Fruit fly (Drosophila melanogaster) whole organism, adult: Measurements from ENCODE around the gene Apt1.

Experiments
- CG5204 ChIP-seq: fragments of 200-800 bp; sonication (Bioruptor generic); optimal IDR thresholded peaks from 2 replicates; lab custom pipeline; 2016; ENCODE audit warnings: missing biosample characterization, missing genetic modification characterization
- Hr96 ChIP-seq: fragments of 200-800 bp; sonication (Bioruptor generic); optimal IDR thresholded peaks from 2 replicates; lab custom pipeline; 2016; ENCODE audit warnings: missing biosample characterization, missing genetic modification characterization
- cic ChIP-seq: fragments of 200-800 bp; sonication (Bioruptor generic); optimal IDR thresholded peaks from 2 replicates; lab custom pipeline; 2017; ENCODE audit warnings: missing biosample characterization, mild to moderate bottlenecking, missing genetic modification characterization, moderate library complexity

DNA sequence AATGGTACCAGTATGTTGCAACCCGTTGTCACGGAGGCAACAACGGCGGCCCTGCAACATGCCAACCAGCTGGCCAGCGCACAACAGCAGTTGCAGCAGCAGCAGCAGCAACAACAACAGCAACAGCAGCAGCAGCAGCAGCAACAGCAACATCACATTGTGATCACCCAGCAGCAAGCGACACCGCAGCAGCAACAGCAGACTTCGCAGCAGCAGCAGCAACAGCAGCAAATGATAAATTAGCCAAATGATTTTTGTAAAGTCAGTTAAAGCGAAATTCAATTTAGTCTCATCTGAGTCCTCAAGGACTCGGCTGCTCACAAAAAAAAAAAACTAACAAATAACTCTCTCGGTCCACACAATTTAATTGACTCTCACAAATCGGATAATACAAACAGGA, 23.6 kb upstream of the Apt1 start:
- TF ChIP-seq CG5204 (GFP tag; lab: Kevin White, UChicago) (no peak), Hr96 (no peak), cic (no peak)
